Fruit fly (Drosophila melanogaster): Measurements from ENCODE around the gene CG33688.

Gene CG33688

dm6 chr3L:16171280-16171679 is 27.7 kb upstream of the CG33688 start, which contains the start of gene CG33795:
Gene CG33795, minus strand, starts transcription at chr3L:16171380.
- TF ChIP-seq CG17359 (tag; optimal IDR thresholded peaks at IDR 0.05): no peak
- TF ChIP-seq CG10565 (GFP tag; optimal IDR thresholded peaks at IDR 0.05): no peak
- TF ChIP-seq CG10543 (GFP tag; optimal IDR thresholded peaks at IDR 0.05): no peak
- no peak for TF ChIP-seq CG5180 (GFP tag; optimal IDR thresholded peaks at IDR 0.05)
- no peak for TF ChIP-seq gt (GFP tag; IDR thresholded peaks at IDR 0.05)
- no peak for TF ChIP-seq psq (GFP tag; optimal IDR thresholded peaks at IDR 0.05)
- no peak for TF ChIP-seq yki (optimal IDR thresholded peaks at IDR 0.05)

dm6 chr3L:16172381-16172780 is 26.6 kb upstream of the CG33688 start:
- TF ChIP-seq Trl (optimal IDR thresholded peaks at IDR 0.05): peak in 1 of 2 experiments; percentile 18
- TF ChIP-seq Trl (GFP tag; optimal IDR thresholded peaks at IDR 0.05): no peak
- 0 out of 3 replicates have a peak, but pooled peaks have one; percentile 22 for TF ChIP-seq ci (GFP tag; IDR thresholded peaks at IDR 0.05)
- TF ChIP-seq pros (GFP tag; optimal IDR thresholded peaks at IDR 0.05): peak; percentile 85
- no peak for TF ChIP-seq Oli (tag; optimal IDR thresholded peaks at IDR 0.05)
- no peak for TF ChIP-seq ERR (GFP tag; optimal IDR thresholded peaks at IDR 0.05)
- no peak for TF ChIP-seq Rfx (GFP tag; IDR thresholded peaks at IDR 0.05)
- no peak for TF ChIP-seq CG8290 (GFP tag; optimal IDR thresholded peaks at IDR 0.05)
- TF ChIP-seq CG8290 (tag; optimal IDR thresholded peaks at IDR 0.05): peak in 1 of 2 experiments; percentile 6
- TF ChIP-seq crol (GFP tag; IDR thresholded peaks at IDR 0.05): peak; percentile 85
- TF ChIP-seq seq (GFP tag; IDR thresholded peaks at IDR 0.05): 0 out of 2 replicates have a peak, but pooled peaks have one; percentile 35
- TF ChIP-seq Deaf1 (tag; optimal IDR thresholded peaks at IDR 0.05): peak; percentile 14
- TF ChIP-seq peb (GFP tag; IDR thresholded peaks at IDR 0.05): no peak
- TF ChIP-seq abd-A (tag; optimal IDR thresholded peaks at IDR 0.05): peak; percentile 30

- TF ChIP-seq phol (tag; optimal IDR thresholded peaks at IDR 0.05) (peak; percentile 61), ems (GFP tag; optimal IDR thresholded peaks at IDR 0.05) (no peak), Dll (GFP tag; IDR thresholded peaks at IDR 0.05; ENCODE audit: partially characterized antibody) (no peak), Med (GFP tag) (peak; percentile 65), Spps (tag; optimal IDR thresholded peaks at IDR 0.05) (no peak), Fer2 (tag; optimal IDR thresholded peaks at IDR 0.05) (no peak), CG12071 (GFP tag; optimal IDR thresholded peaks at IDR 0.05) (no peak), CG3407 (GFP tag; optimal IDR thresholded peaks at IDR 0.05) (no peak), dpn (GFP tag; optimal IDR thresholded peaks at IDR 0.05) (no peak), Hr3 (GFP tag; optimal IDR thresholded peaks at IDR 0.05) (peak; percentile 43), CG5245 (GFP tag; optimal IDR thresholded peaks at IDR 0.05) (no peak), org-1 (GFP tag; optimal IDR thresholded peaks at IDR 0.05) (peak; percentile 26), CG9727 (GFP tag; optimal IDR thresholded peaks at IDR 0.05) (peak; percentile 50), Nf-YB (GFP tag; optimal IDR thresholded peaks at IDR 0.05) (peak; percentile 12), zen2 (GFP tag; IDR thresholded peaks at IDR 0.05; ENCODE audit: partially characterized antibody) (no peak), CG8944 (GFP tag; optimal IDR thresholded peaks at IDR 0.05) (no peak), Fer1 (GFP tag; optimal IDR thresholded peaks at IDR 0.05) (peak; percentile 3), Hsf (GFP tag; optimal IDR thresholded peaks at IDR 0.05) (no peak), aop (GFP tag; IDR thresholded peaks at IDR 0.05) (no peak), Stat92E (GFP tag; optimal IDR thresholded peaks at IDR 0.05) (no peak), eyg (GFP tag; optimal IDR thresholded peaks at IDR 0.05) (no peak), Blimp-1 (GFP tag; optimal IDR thresholded peaks at IDR 0.05) (peak; percentile 22), gfzf (GFP tag; optimal IDR thresholded peaks at IDR 0.05) (no peak), CG17568 (GFP tag; optimal IDR thresholded peaks at IDR 0.05) (no peak), grau (tag; optimal IDR thresholded peaks at IDR 0.05) (peak; percentile 59), HmgD (GFP tag; optimal IDR thresholded peaks at IDR 0.05) (no peak), Max (GFP tag; optimal IDR thresholded peaks at IDR 0.05) (no peak), ham (GFP tag; IDR thresholded peaks at IDR 0.05) (no peak), gem (tag; optimal IDR thresholded peaks at IDR 0.05) (peak; percentile 67)
These were observed 26.2 kb upstream of the CG33688 start for dm6 chr3L:16172809-16173276.

Data from whole organism, embryonic.